Fruit fly (Drosophila melanogaster): ENCODE data around the gene CG42716.
A peak's percentile ranks its signal among the peaks of the same experiment; 100 is the strongest.

Gene CG42716

dm6 chr3L:16037690-16038332 is 4.2 kb downstream of the CG42716 start:
- TF ChIP-seq ey (GFP tag; optimal IDR thresholded peaks at IDR 0.05) (peak; percentile 57), N (GFP tag; optimal IDR thresholded peaks at IDR 0.05) (no peak), Rel (GFP tag; optimal IDR thresholded peaks at IDR 0.05) (peak; percentile 41), Rel (tag; optimal IDR thresholded peaks at IDR 0.05) (peak; percentile 38), CG32264 (GFP tag; optimal IDR thresholded peaks at IDR 0.05) (no peak), Mio (GFP tag; optimal IDR thresholded peaks at IDR 0.05) (no peak), Abd-B (GFP tag; optimal IDR thresholded peaks at IDR 0.05) (no peak), dsf (GFP tag; optimal IDR thresholded peaks at IDR 0.05; ENCODE audit: borderline replicate concordance) (no peak), tai (GFP tag; optimal IDR thresholded peaks at IDR 0.05) (peak; percentile 5), woc (GFP tag; optimal IDR thresholded peaks at IDR 0.05) (peak; percentile 13), pan (optimal IDR thresholded peaks at IDR 0.05) (no peak), brk (GFP tag; optimal IDR thresholded peaks at IDR 0.05) (peak; percentile 9), foxo (GFP tag; optimal IDR thresholded peaks at IDR 0.05) (peak in 1 of 2 experiments; percentile 72), Hr83 (GFP tag; optimal IDR thresholded peaks at IDR 0.05; ENCODE audit: poor library complexity, severe bottlenecking) (no peak), GATAd (GFP tag; optimal IDR thresholded peaks at IDR 0.05) (no peak), br (GFP tag; optimal IDR thresholded peaks at IDR 0.05) (peak; percentile 46), psq (GFP tag; optimal IDR thresholded peaks at IDR 0.05) (peak; percentile 14), lola (GFP tag; optimal IDR thresholded peaks at IDR 0.05) (no peak), Vsx2 (GFP tag; optimal IDR thresholded peaks at IDR 0.05; ENCODE audit: partially characterized antibody) (no peak), jim (GFP tag; optimal IDR thresholded peaks at IDR 0.05) (no peak), Sp1 (GFP tag; optimal IDR thresholded peaks at IDR 0.05) (peak; percentile 49), usp (GFP tag; optimal IDR thresholded peaks at IDR 0.05) (no peak), Myc (optimal IDR thresholded peaks at IDR 0.05) (no peak), Dfd (GFP tag; optimal IDR thresholded peaks at IDR 0.05) (no peak), Hnf4 (GFP tag; optimal IDR thresholded peaks at IDR 0.05) (peak; percentile 29), CG9705 (GFP tag; optimal IDR thresholded peaks at IDR 0.05) (no peak), rgr (GFP tag; optimal IDR thresholded peaks at IDR 0.05) (peak; percentile 49), OdsH (GFP tag; optimal IDR thresholded peaks at IDR 0.05) (peak; percentile 47), CrebA (GFP tag; optimal IDR thresholded peaks at IDR 0.05; ENCODE audit: borderline replicate concordance) (peak; percentile 5), Jra (GFP tag; optimal IDR thresholded peaks at IDR 0.05) (peak; percentile 44), dmrt93B (GFP tag; optimal IDR thresholded peaks at IDR 0.05) (no peak), dl (GFP tag; optimal IDR thresholded peaks at IDR 0.05; ENCODE audit: insufficient read depth in 1 of 2, partially characterized antibody in 2 of 2) (peak in 1 of 2 experiments; percentile 24), sv (GFP tag; optimal IDR thresholded peaks at IDR 0.05) (no peak), Dif (GFP tag; optimal IDR thresholded peaks at IDR 0.05; ENCODE audit: partially characterized antibody) (no peak), fru (GFP tag; optimal IDR thresholded peaks at IDR 0.05) (no peak), h (GFP tag; optimal IDR thresholded peaks at IDR 0.05) (peak; percentile 64), HLH106 (tag; optimal IDR thresholded peaks at IDR 0.05) (peak; percentile 52)

DNA sequence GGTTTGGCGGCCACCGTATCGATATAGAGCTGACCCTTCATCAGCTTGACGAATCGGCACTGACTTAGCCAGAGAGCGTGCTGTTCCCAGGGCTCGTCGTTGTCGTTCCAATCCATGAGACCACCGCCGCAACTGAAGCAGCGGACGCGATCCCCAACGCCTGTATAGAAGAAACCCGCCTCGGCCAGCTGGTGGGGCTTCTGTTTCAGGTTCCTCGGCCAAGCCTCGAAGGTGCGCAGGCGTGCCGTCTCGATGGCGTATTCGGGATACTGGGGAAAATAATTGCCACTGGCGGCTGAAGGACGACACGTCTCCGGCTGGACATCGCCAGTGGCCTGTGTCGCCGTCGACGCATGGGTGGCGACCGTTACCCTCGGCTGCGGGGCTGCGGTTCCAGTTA is 5.5 kb downstream of the CG42716 start:
- TF ChIP-seq Sp1 (GFP tag; optimal IDR thresholded peaks at IDR 0.05) (no peak), brk (GFP tag; optimal IDR thresholded peaks at IDR 0.05) (no peak), Vsx2 (GFP tag; optimal IDR thresholded peaks at IDR 0.05; ENCODE audit: partially characterized antibody) (no peak), CG32264 (GFP tag; optimal IDR thresholded peaks at IDR 0.05) (no peak), Rel (GFP tag; optimal IDR thresholded peaks at IDR 0.05) (no peak), Rel (tag; optimal IDR thresholded peaks at IDR 0.05) (no peak), foxo (GFP tag; optimal IDR thresholded peaks at IDR 0.05) (no peak)

DNA sequence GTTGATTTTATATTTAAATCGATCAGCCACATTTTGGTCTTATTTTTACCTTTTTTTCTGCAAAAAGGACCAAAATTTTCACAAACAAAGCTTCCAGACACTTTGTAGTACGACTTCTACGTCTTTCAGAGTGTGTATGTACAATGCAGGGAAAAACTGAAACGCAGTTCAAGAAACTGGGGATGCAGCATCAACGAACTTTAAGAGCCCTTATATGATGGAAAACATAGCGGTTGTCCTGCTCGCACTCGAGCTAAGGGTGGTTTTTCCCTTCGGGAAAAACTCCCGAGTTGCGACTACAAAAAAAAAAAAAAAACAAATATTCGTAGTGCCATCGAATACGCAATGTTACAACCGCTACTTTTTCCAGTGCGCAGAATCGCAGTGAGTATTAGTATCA is 6.8 kb downstream of the CG42716 start:
- no peak for TF ChIP-seq h (GFP tag; optimal IDR thresholded peaks at IDR 0.05)
- TF ChIP-seq Dif (GFP tag; optimal IDR thresholded peaks at IDR 0.05; ENCODE audit: partially characterized antibody) = peak; percentile 16

All from whole organism, wandering third instar larva.